Fruit fly (Drosophila melanogaster) whole organism, embryonic: Measurements from ENCODE around the gene CG42554.
A peak's percentile ranks its signal among the peaks of the same experiment; 100 is the strongest.

ENCODE experiments used
- CG10321 ChIP-seq: fragments of 200-800 bp; sonication (Bioruptor generic); IDR thresholded peaks from 2 replicates; pipeline ENCODE4 v1.3.6; 2022; ENCODE audit warnings: missing biosample characterization, missing genetic modification characterization
- CG10462 ChIP-seq: fragments of 200-800 bp; sonication (Bioruptor generic); optimal IDR thresholded peaks from 2 replicates; lab custom pipeline; 2016; ENCODE audit warnings: missing biosample characterization, missing genetic modification characterization
- CG10543 ChIP-seq: fragments of 200-800 bp; sonication (Bioruptor generic); optimal IDR thresholded peaks from 3 replicates; lab custom pipeline; 2017; ENCODE audit warnings: missing biosample characterization, mild to moderate bottlenecking, missing genetic modification characterization, moderate library complexity
- CG11247 ChIP-seq: fragments of 200-800 bp; sonication (Bioruptor generic); IDR thresholded peaks from 2 replicates; pipeline ENCODE4 v1.3.6; 2022; ENCODE audit warnings: missing biosample characterization, missing genetic modification characterization
- CG11695 ChIP-seq: fragments of 200-800 bp; sonication (Bioruptor generic); IDR thresholded peaks from 3 replicates; pipeline ENCODE4 v1.3.6; 2022; ENCODE audit warnings: missing biosample characterization, missing genetic modification characterization
- CG1602 ChIP-seq: fragments of 200-800 bp; sonication (Bioruptor generic); optimal IDR thresholded peaks from 3 replicates; lab custom pipeline; 2016; ENCODE audit warnings: missing biosample characterization, missing genetic modification characterization
- CG16779 ChIP-seq: fragments of 200-800 bp; sonication (Bioruptor generic); IDR thresholded peaks from 2 replicates; pipeline ENCODE4 v1.3.6; 2022; ENCODE audit warnings: missing biosample characterization, missing genetic modification characterization
- CG17328 ChIP-seq: fragments of 200-800 bp; sonication (Bioruptor generic); IDR thresholded peaks from 2 replicates; pipeline ENCODE4 v1.3.6; 2022; ENCODE audit warnings: missing biosample characterization, missing genetic modification characterization
- CG1832 ChIP-seq: fragments of 200-800 bp; sonication (Bioruptor generic); optimal IDR thresholded peaks from 2 replicates; lab custom pipeline; 2017; ENCODE audit warnings: missing biosample characterization, mild to moderate bottlenecking, missing genetic modification characterization, inconsistent platforms
- CG2875 ChIP-seq: fragments of 200-800 bp; sonication (Bioruptor generic); optimal IDR thresholded peaks from 2 replicates; lab custom pipeline; 2017; ENCODE audit warnings: missing biosample characterization, mild to moderate bottlenecking, missing genetic modification characterization, missing genetic modification reagents
- CG2889 ChIP-seq: fragments of 200-800 bp; sonication (Bioruptor generic); IDR thresholded peaks from 3 replicates; pipeline ENCODE4 v1.3.6; 2022; ENCODE audit warnings: missing biosample characterization, missing genetic modification characterization
- CG31388 ChIP-seq: fragments of 200-800 bp; sonication (Bioruptor generic); optimal IDR thresholded peaks from 2 replicates; lab custom pipeline; 2016; ENCODE audit warnings: missing biosample characterization, missing genetic modification characterization
- CG32772 ChIP-seq: fragments of 200-800 bp; sonication (Bioruptor generic); IDR thresholded peaks from 2 replicates; pipeline ENCODE4 v1.3.6; 2022; ENCODE audit warnings: missing biosample characterization, missing genetic modification characterization
- CG3281 ChIP-seq: fragments of 200-800 bp; sonication (Bioruptor generic); optimal IDR thresholded peaks from 3 replicates; lab custom pipeline; 2017; ENCODE audit warnings: missing biosample characterization, mild to moderate bottlenecking, missing genetic modification characterization
- CG5180 ChIP-seq: fragments of 200-800 bp; sonication (Bioruptor generic); optimal IDR thresholded peaks from 3 replicates; lab custom pipeline; 2017; ENCODE audit warnings: missing biosample characterization, missing genetic modification characterization, mild to moderate bottlenecking, moderate library complexity, missing genetic modification reagents
- CG6254 ChIP-seq: fragments of 200-800 bp; sonication (Bioruptor generic); optimal IDR thresholded peaks from 3 replicates; lab custom pipeline; 2017; ENCODE audit warnings: mild to moderate bottlenecking, missing biosample characterization, missing genetic modification reagents, missing genetic modification characterization
- CG7839 ChIP-seq: fragments of 200-800 bp; sonication (Bioruptor generic); optimal IDR thresholded peaks from 3 replicates; lab custom pipeline; 2018; ENCODE audit warnings: missing biosample characterization, mild to moderate bottlenecking, missing genetic modification characterization, moderate library complexity
- CG7987 ChIP-seq: fragments of 200-800 bp; sonication (Bioruptor generic); optimal IDR thresholded peaks from 2 replicates; lab custom pipeline; 2018; ENCODE audit warnings: missing biosample characterization, mild to moderate bottlenecking, missing genetic modification characterization, moderate library complexity
- Dad ChIP-seq: fragments of 200-800 bp; sonication (Bioruptor generic); optimal IDR thresholded peaks from 3 replicates; lab custom pipeline; 2016; ENCODE audit warnings: missing biosample characterization, missing genetic modification characterization
- Drgx ChIP-seq: fragments of 200-800 bp; sonication (Bioruptor generic); IDR thresholded peaks from 2 replicates; pipeline ENCODE4 v1.3.6; 2022; ENCODE audit warnings: missing biosample characterization, missing genetic modification characterization
- Fer1 ChIP-seq: fragments of 200-800 bp; sonication (Bioruptor generic); optimal IDR thresholded peaks from 2 replicates; lab custom pipeline; 2017; ENCODE audit warnings: missing biosample characterization, mild to moderate bottlenecking, missing genetic modification characterization
- Hmx ChIP-seq: fragments of 200-800 bp; sonication (Bioruptor generic); optimal IDR thresholded peaks from 2 replicates; lab custom pipeline; 2016; ENCODE audit warnings: missing biosample characterization, missing genetic modification characterization
- Meics ChIP-seq: fragments of 200-800 bp; sonication (Bioruptor generic); optimal IDR thresholded peaks from 2 replicates; lab custom pipeline; 2017; ENCODE audit warnings: missing biosample characterization, mild to moderate bottlenecking, missing genetic modification characterization
- Sox100B ChIP-seq: fragments of 200-800 bp; sonication (Bioruptor generic); optimal IDR thresholded peaks from 3 replicates; lab custom pipeline; 2018; ENCODE audit warnings: missing biosample characterization, mild to moderate bottlenecking, missing genetic modification characterization
- ap ChIP-seq: fragments of 200-800 bp; sonication (Bioruptor generic); IDR thresholded peaks from 2 replicates; pipeline ENCODE4 v1.3.6; 2022; ENCODE audit warnings: missing biosample characterization, missing genetic modification characterization
- ash1 ChIP-seq: fragments of 200-800 bp; sonication (Bioruptor generic); optimal IDR thresholded peaks from 2 replicates; lab custom pipeline; 2018; ENCODE audit warnings: missing biosample characterization, mild to moderate bottlenecking, missing genetic modification characterization
- bsh ChIP-seq, 2 experiments: fragments of 200-800 bp; sonication (Bioruptor generic); optimal IDR thresholded peaks; 2 replicates each; lab custom pipeline; 2017 to 2018; ENCODE audit warnings: mild to moderate bottlenecking in 2 of 2, missing biosample characterization in 2 of 2, missing genetic modification characterization in 2 of 2, moderate library complexity in 1 of 2
- caup ChIP-seq: fragments of 200-800 bp; sonication (Bioruptor generic); optimal IDR thresholded peaks from 3 replicates; lab custom pipeline; 2017; ENCODE audit warnings: missing biosample characterization, mild to moderate bottlenecking, missing genetic modification characterization, moderate library complexity; ENCODE audit not compliant: severe bottlenecking
- grau ChIP-seq: fragments of 200-800 bp; optimal IDR thresholded peaks from 3 replicates; lab custom pipeline; 2019; ENCODE audit warnings: missing biosample characterization, mild to moderate bottlenecking, missing genetic modification characterization, moderate library complexity
- grn ChIP-seq: fragments of 200-800 bp; sonication (Bioruptor generic); optimal IDR thresholded peaks from 3 replicates; lab custom pipeline; 2017; ENCODE audit warnings: missing biosample characterization, missing genetic modification characterization
- hb ChIP-seq: fragments of 200-800 bp; sonication (Bioruptor generic); IDR thresholded peaks from 3 replicates; pipeline ENCODE4 v1.3.6; 2022; ENCODE audit warnings: missing biosample characterization, missing genetic modification characterization; ENCODE audit not compliant: partially characterized antibody
- hkb ChIP-seq, 2 experiments: fragments of 200-800 bp in 1 of 2; fragments of >200 bp in 1 of 2; sonication (Bioruptor generic) in 1 of 2; IDR thresholded peaks in 1 of 2; optimal IDR thresholded peaks in 1 of 2; 2 replicates each; pipeline versions ENCODE4 v1.3.6 to Lab custom; 2017 to 2022; ENCODE audit warnings: missing biosample characterization in 1 of 2, missing genetic modification characterization in 1 of 2
- ind ChIP-seq: fragments of 200-800 bp; sonication (Bioruptor generic); optimal IDR thresholded peaks from 3 replicates; lab custom pipeline; 2016; ENCODE audit warnings: missing biosample characterization, missing genetic modification characterization
- inv ChIP-seq: fragments of 200-800 bp; sonication (Bioruptor generic); IDR thresholded peaks from 2 replicates; pipeline ENCODE4 v1.3.6; 2022; ENCODE audit warnings: missing biosample characterization, missing genetic modification characterization; ENCODE audit not compliant: partially characterized antibody
- kni ChIP-seq: fragments of 200-800 bp; sonication (Bioruptor generic); optimal IDR thresholded peaks from 3 replicates; lab custom pipeline; 2017; ENCODE audit warnings: mild to moderate bottlenecking, missing biosample characterization, missing genetic modification reagents, missing genetic modification characterization
- lmd ChIP-seq: fragments of 200-800 bp; sonication (Bioruptor generic); IDR thresholded peaks from 2 replicates; pipeline ENCODE4 v1.3.6; 2022; ENCODE audit warnings: missing biosample characterization, missing genetic modification characterization
- odd ChIP-seq: fragments of 200-800 bp; sonication (Bioruptor generic); optimal IDR thresholded peaks from 2 replicates; lab custom pipeline; 2017; ENCODE audit warnings: missing biosample characterization, mild to moderate bottlenecking, missing genetic modification characterization
- org-1 ChIP-seq: fragments of 200-800 bp; sonication (Bioruptor generic); optimal IDR thresholded peaks from 2 replicates; lab custom pipeline; 2017; ENCODE audit warnings: missing biosample characterization, missing genetic modification characterization
- pho ChIP-seq: fragments of 200-800 bp; sonication (Bioruptor generic); optimal IDR thresholded peaks from 2 replicates; lab custom pipeline; 2016; ENCODE audit warnings: missing biosample characterization, missing genetic modification characterization
- prd ChIP-seq, 3 experiments: fragments of >200 bp in 2 of 3; fragments of 200-800 bp in 1 of 3; sonication (Bioruptor generic) in 1 of 3; optimal IDR thresholded peaks in 2 of 3; IDR thresholded peaks in 1 of 3; 2 replicates in 2 of 3; 3 replicates in 1 of 3; pipeline versions ENCODE4 v1.3.6 to Lab custom; 2017 to 2022; ENCODE audit warnings: missing biosample characterization in 1 of 3, missing genetic modification characterization in 1 of 3
- repo ChIP-seq: fragments of 200-800 bp; sonication (Bioruptor generic); optimal IDR thresholded peaks from 2 replicates; lab custom pipeline; 2016; ENCODE audit warnings: missing biosample characterization, missing genetic modification characterization
- sens ChIP-seq: fragments of 200-800 bp; sonication (Bioruptor generic); peaks from one replicate; lab custom pipeline; 2016; ENCODE audit warnings: missing biosample characterization, missing genetic modification characterization
- sima ChIP-seq: fragments of 200-800 bp; sonication (Bioruptor generic); optimal IDR thresholded peaks from 2 replicates; lab custom pipeline; 2016; ENCODE audit warnings: missing biosample characterization, missing genetic modification characterization
- tll ChIP-seq, 2 experiments: fragments of 200-800 bp in 1 of 2; fragments of >200 bp in 1 of 2; sonication (Bioruptor generic) in 1 of 2; optimal IDR thresholded peaks; 2 replicates each; lab custom pipeline; 2017 to 2019; ENCODE audit warnings: missing biosample characterization in 2 of 2, missing genetic modification characterization in 2 of 2, mild to moderate bottlenecking in 1 of 2, moderate library complexity in 1 of 2
- toy ChIP-seq: fragments of 200-800 bp; sonication (Bioruptor generic); IDR thresholded peaks from 2 replicates; pipeline ENCODE4 v1.3.6; 2022; ENCODE audit warnings: missing biosample characterization, missing genetic modification characterization
- tx ChIP-seq: fragments of 200-800 bp; sonication (Bioruptor generic); optimal IDR thresholded peaks from 2 replicates; lab custom pipeline; 2016; ENCODE audit warnings: missing biosample characterization, missing genetic modification characterization
- unc-4 ChIP-seq: fragments of 200-800 bp; sonication (Bioruptor generic); IDR thresholded peaks from 2 replicates; pipeline ENCODE4 v1.3.6; 2022; ENCODE audit warnings: missing biosample characterization, missing genetic modification characterization; ENCODE audit not compliant: partially characterized antibody
- wor ChIP-seq: fragments of 200-800 bp; sonication (Bioruptor generic); IDR thresholded peaks from 2 replicates; pipeline ENCODE4 v1.3.6; 2022; ENCODE audit warnings: missing biosample characterization, missing genetic modification characterization
- zfh2 ChIP-seq: fragments of 200-800 bp; sonication (Bioruptor generic); optimal IDR thresholded peaks from 2 replicates; lab custom pipeline; 2016; ENCODE audit warnings: missing biosample characterization, missing genetic modification characterization

Gene CG42554

dm6 chr3L:851061-851460 lies 15.6 kb downstream of the CG42554 start, which contains the start of gene Dci (continued):
- TF ChIP-seq repo (peak; percentile 50), tll (GFP tag; optimal IDR thresholded peaks at IDR 0.05; lab: Kevin White, UChicago) (no peak), CG7987 (peak; percentile 17), ash1 (GFP tag; lab: Kevin White, UChicago) (no peak), CG11247 (GFP tag; lab: Robert Waterston, UW) (peak; percentile 75), CG2875 (peak; percentile 16), Sox100B (no peak), CG16779 (GFP tag; lab: Robert Waterston, UW) (no peak), CG1602 (peak; percentile 71), bsh (GFP tag; optimal IDR thresholded peaks at IDR 0.05; lab: Kevin White, UChicago) (peak in 1 of 2 experiments; percentile 73), CG10321 (GFP tag; lab: Robert Waterston, UW) (peak; percentile 48; the same call in 1 of the 2 replicates), ap (peak; percentile 58), CG17328 (GFP tag; lab: Robert Waterston, UW) (peak; percentile 72), Fer1 (GFP tag; lab: Kevin White, UChicago) (no peak), lmd (peak; percentile 46; the same call in 1 of the 2 replicates), tx (peak; percentile 66), CG1832 (no peak), wor (GFP tag; lab: Robert Waterston, UW) (peak; percentile 70), CG7839 (tag; lab: Kevin White, UChicago) (peak; percentile 49), CG2889 (peak; percentile 84), sima (GFP tag; lab: Kevin White, UChicago) (no peak), pho (GFP tag; lab: Kevin White, UChicago) (peak; percentile 47), hkb (optimal IDR thresholded peaks at IDR 0.05; lab: Kevin White, UChicago) (peak; percentile 63), hkb (GFP tag; IDR thresholded peaks at IDR 0.05; lab: Robert Waterston, UW) (peak; percentile 74), sens (GFP tag; lab: Kevin White, UChicago) (peak; percentile 97), CG11695 (peak; percentile 9; the same call in 1 of the 3 replicates), CG10543 (GFP tag; lab: Kevin White, UChicago) (no peak), prd (optimal IDR thresholded peaks at IDR 0.05; lab: Kevin White, UChicago) (no peak), prd (GFP tag; IDR thresholded peaks at IDR 0.05; lab: Robert Waterston, UW) (peak; percentile 91), Meics (GFP tag; lab: Kevin White, UChicago) (peak; percentile 54), inv (GFP tag; lab: Robert Waterston, UW) (peak; percentile 80), unc-4 (GFP tag; lab: Robert Waterston, UW) (peak; percentile 82), hb (GFP tag; lab: Robert Waterston, UW) (peak; percentile 61; the same call in 2 of the 3 replicates), CG5180 (GFP tag; lab: Kevin White, UChicago) (no peak), zfh2 (peak; percentile 68), caup (GFP tag; lab: Kevin White, UChicago) (peak; percentile 10), Dad (GFP tag; lab: Kevin White, UChicago) (peak; percentile 77), CG6254 (GFP tag; lab: Kevin White, UChicago) (no peak), CG10462 (GFP tag; lab: Kevin White, UChicago) (peak; percentile 39), org-1 (GFP tag; lab: Kevin White, UChicago) (no peak), grau (peak; percentile 71), grn (GFP tag; lab: Kevin White, UChicago) (no peak), CG32772 (GFP tag; lab: Robert Waterston, UW) (peak; percentile 59), Hmx (no peak), Drgx (GFP tag; lab: Robert Waterston, UW) (no peak), kni (GFP tag; lab: Kevin White, UChicago) (no peak), odd (GFP tag; lab: Kevin White, UChicago) (no peak), CG3281 (peak; percentile 41), ind (GFP tag; lab: Kevin White, UChicago) (peak; percentile 80), toy (GFP tag; lab: Robert Waterston, UW) (no peak), CG31388 (no peak)
